Fruit fly (Drosophila melanogaster) whole organism, embryonic: ENCODE results near the gene mAChR-C.

Experiments
- Antp ChIP-seq: fragments of 200-800 bp; sonication (Bioruptor generic); optimal IDR thresholded peaks from 3 replicates; lab custom pipeline; 2016; ENCODE audit warnings: missing biosample characterization, missing genetic modification characterization
- Asciz ChIP-seq: fragments of 200-800 bp; sonication (Bioruptor generic); optimal IDR thresholded peaks from 2 replicates; lab custom pipeline; 2017; ENCODE audit warnings: missing biosample characterization, mild to moderate bottlenecking, missing genetic modification characterization, missing genetic modification reagents
- CG1024 ChIP-seq: fragments of 200-800 bp; sonication (Bioruptor generic); IDR thresholded peaks from 2 replicates; pipeline ENCODE4 v1.3.6; 2022; ENCODE audit warnings: missing biosample characterization, missing genetic modification characterization
- CG10431 ChIP-seq: fragments of 200-800 bp; sonication (Bioruptor generic); optimal IDR thresholded peaks from 3 replicates; lab custom pipeline; 2018; ENCODE audit warnings: missing biosample characterization, mild to moderate bottlenecking, missing genetic modification characterization
- CG10543 ChIP-seq: fragments of 200-800 bp; sonication (Bioruptor generic); optimal IDR thresholded peaks from 3 replicates; lab custom pipeline; 2017; ENCODE audit warnings: missing biosample characterization, mild to moderate bottlenecking, missing genetic modification characterization, moderate library complexity
- CG11456 ChIP-seq: fragments of 200-800 bp; sonication (Bioruptor generic); IDR thresholded peaks from 3 replicates; pipeline ENCODE4 v1.3.6; 2022; ENCODE audit warnings: missing biosample characterization, missing genetic modification characterization
- CG11695 ChIP-seq: fragments of 200-800 bp; sonication (Bioruptor generic); IDR thresholded peaks from 3 replicates; pipeline ENCODE4 v1.3.6; 2022; ENCODE audit warnings: missing biosample characterization, missing genetic modification characterization
- CG12071 ChIP-seq: fragments of 200-800 bp; sonication (Bioruptor generic); optimal IDR thresholded peaks from 3 replicates; lab custom pipeline; 2018; ENCODE audit warnings: missing biosample characterization, mild to moderate bottlenecking, missing genetic modification characterization
- CG13296 ChIP-seq: fragments of 200-800 bp; sonication (Bioruptor generic); optimal IDR thresholded peaks from 3 replicates; lab custom pipeline; 2018; ENCODE audit warnings: missing biosample characterization, mild to moderate bottlenecking, missing genetic modification characterization
- CG13894 ChIP-seq: fragments of 200-800 bp; sonication (Bioruptor generic); optimal IDR thresholded peaks from 3 replicates; lab custom pipeline; 2018; ENCODE audit warnings: missing biosample characterization, mild to moderate bottlenecking, missing genetic modification characterization, moderate library complexity
- CG14050 ChIP-seq: fragments of 200-800 bp; sonication (Bioruptor generic); IDR thresholded peaks from 3 replicates; pipeline ENCODE4 v1.3.6; 2022; ENCODE audit warnings: missing biosample characterization, missing genetic modification characterization
- CG17361 ChIP-seq: fragments of 200-800 bp; sonication (Bioruptor generic); IDR thresholded peaks from 3 replicates; pipeline ENCODE4 v1.3.6; 2022; ENCODE audit warnings: missing biosample characterization, missing genetic modification characterization
- CG17802 ChIP-seq: fragments of 200-800 bp; sonication (Bioruptor generic); optimal IDR thresholded peaks from 2 replicates; lab custom pipeline; 2018; ENCODE audit warnings: missing biosample characterization, mild to moderate bottlenecking, missing genetic modification characterization, moderate library complexity
- CG5245 ChIP-seq: fragments of 200-800 bp; sonication (Bioruptor generic); optimal IDR thresholded peaks from 3 replicates; lab custom pipeline; 2016; ENCODE audit warnings: missing biosample characterization, missing genetic modification characterization
- CG6175 ChIP-seq: fragments of 200-800 bp; sonication (Bioruptor generic); IDR thresholded peaks from 3 replicates; pipeline ENCODE4 v1.3.6; 2022; ENCODE audit warnings: missing biosample characterization, missing genetic modification characterization
- CG6254 ChIP-seq: fragments of 200-800 bp; sonication (Bioruptor generic); optimal IDR thresholded peaks from 3 replicates; lab custom pipeline; 2017; ENCODE audit warnings: mild to moderate bottlenecking, missing biosample characterization, missing genetic modification reagents, missing genetic modification characterization
- CG7357 ChIP-seq: fragments of 200-800 bp; sonication (Bioruptor generic); IDR thresholded peaks from 3 replicates; pipeline ENCODE4 v1.3.6; 2022; ENCODE audit warnings: missing biosample characterization, missing genetic modification characterization
- CTCF ChIP-seq: fragments of 200-800 bp; sonication (Bioruptor generic); optimal IDR thresholded peaks from 2 replicates; lab custom pipeline; 2017; ENCODE audit warnings: missing biosample characterization, mild to moderate bottlenecking, missing genetic modification characterization, moderate library complexity
- Dip3 ChIP-seq: fragments of 200-800 bp; sonication (Bioruptor generic); optimal IDR thresholded peaks from 3 replicates; lab custom pipeline; 2016; ENCODE audit warnings: missing biosample characterization, missing genetic modification characterization
- Eip74EF ChIP-seq, 2 experiments: fragments of 200-800 bp in 1 of 2; fragments of >200 bp in 1 of 2; sonication (Bioruptor generic) in 1 of 2; optimal IDR thresholded peaks; 2 replicates each; lab custom pipeline; 2017 to 2019; ENCODE audit warnings: missing biosample characterization in 2 of 2, missing genetic modification characterization in 2 of 2, mild to moderate bottlenecking in 1 of 2, moderate library complexity in 1 of 2
- Fer2 ChIP-seq: fragments of 200-800 bp; sonication (Bioruptor generic); optimal IDR thresholded peaks from 2 replicates; lab custom pipeline; 2018; ENCODE audit warnings: missing biosample characterization, mild to moderate bottlenecking, missing genetic modification characterization, moderate library complexity
- Hand ChIP-seq: fragments of 200-800 bp; sonication (Bioruptor generic); optimal IDR thresholded peaks from 2 replicates; lab custom pipeline; 2017; ENCODE audit warnings: mild to moderate bottlenecking, missing biosample characterization, missing genetic modification reagents, missing genetic modification characterization
- Hr39 ChIP-seq: fragments of >200 bp; optimal IDR thresholded peaks from 2 replicates; lab custom pipeline; 2017
- Lhr ChIP-seq: fragments of 200-800 bp; sonication (Bioruptor generic); optimal IDR thresholded peaks from 3 replicates; lab custom pipeline; 2017; ENCODE audit warnings: mild to moderate bottlenecking, missing biosample characterization, missing genetic modification reagents, missing genetic modification characterization
- Nf-YC ChIP-seq: fragments of 200-800 bp; optimal IDR thresholded peaks from 3 replicates; lab custom pipeline; 2019; ENCODE audit warnings: missing biosample characterization, mild to moderate bottlenecking, missing genetic modification characterization, moderate library complexity
- Spps ChIP-seq: fragments of 200-800 bp; sonication (Bioruptor generic); optimal IDR thresholded peaks from 2 replicates; lab custom pipeline; 2018; ENCODE audit warnings: missing biosample characterization, mild to moderate bottlenecking, missing genetic modification characterization
- Taf1 ChIP-seq: fragments of 200-800 bp; sonication (Bioruptor generic); IDR thresholded peaks from 2 replicates; pipeline ENCODE4 v1.3.6; 2022; ENCODE audit warnings: missing biosample characterization, missing genetic modification characterization
- Vsx1 ChIP-seq: fragments of 200-800 bp; sonication (Bioruptor generic); optimal IDR thresholded peaks from 2 replicates; lab custom pipeline; 2017; ENCODE audit warnings: missing biosample characterization, mild to moderate bottlenecking, missing genetic modification characterization, missing genetic modification reagents
- br ChIP-seq: fragments of >200 bp; optimal IDR thresholded peaks from 2 replicates; lab custom pipeline; 2017
- btn ChIP-seq: fragments of 200-800 bp; sonication (Bioruptor generic); optimal IDR thresholded peaks from 2 replicates; lab custom pipeline; 2016; ENCODE audit warnings: missing biosample characterization, missing genetic modification characterization
- crp ChIP-seq, 2 experiments: fragments of 200-800 bp; sonication (Bioruptor generic); optimal IDR thresholded peaks; 2 replicates in 1 of 2; 3 replicates in 1 of 2; lab custom pipeline; 2017; ENCODE audit warnings: missing biosample characterization in 2 of 2, missing genetic modification characterization in 2 of 2, mild to moderate bottlenecking in 1 of 2, moderate library complexity in 1 of 2
- da ChIP-seq: fragments of 200-800 bp; sonication (Bioruptor generic); optimal IDR thresholded peaks from 2 replicates; lab custom pipeline; 2016; ENCODE audit warnings: missing biosample characterization, missing genetic modification characterization
- dysf ChIP-seq: fragments of 200-800 bp; sonication (Bioruptor generic); IDR thresholded peaks from 3 replicates; pipeline ENCODE4 v1.3.6; 2022; ENCODE audit warnings: missing biosample characterization, missing genetic modification characterization
- her ChIP-seq: fragments of 200-800 bp; sonication (Bioruptor generic); optimal IDR thresholded peaks from 2 replicates; lab custom pipeline; 2016; ENCODE audit warnings: missing biosample characterization, missing genetic modification characterization
- jigr1 ChIP-seq: fragments of 200-800 bp; sonication (Bioruptor generic); IDR thresholded peaks from 3 replicates; pipeline ENCODE4 v1.3.6; 2022; ENCODE audit warnings: missing biosample characterization, missing genetic modification characterization
- lmd ChIP-seq: fragments of 200-800 bp; sonication (Bioruptor generic); IDR thresholded peaks from 2 replicates; pipeline ENCODE4 v1.3.6; 2022; ENCODE audit warnings: missing biosample characterization, missing genetic modification characterization
- onecut ChIP-seq: fragments of 200-800 bp; sonication (Bioruptor generic); IDR thresholded peaks from 2 replicates; pipeline ENCODE4 v1.3.6; 2022; ENCODE audit warnings: missing biosample characterization, missing genetic modification characterization
- pan ChIP-seq, 4 experiments: fragments of >200 bp in 3 of 4; fragments of 200-800 bp in 1 of 4; sonication (Bioruptor generic) in 1 of 4; optimal IDR thresholded peaks in 3 of 4; IDR thresholded peaks in 1 of 4; 2 replicates each; pipeline versions ENCODE4 v1.3.6 to Lab custom; 2017 to 2022; ENCODE audit warnings: missing biosample characterization in 2 of 4, missing genetic modification characterization in 2 of 4, mixed read lengths in 1 of 4
- pfk ChIP-seq: fragments of 200-800 bp; sonication (Bioruptor generic); optimal IDR thresholded peaks from 2 replicates; lab custom pipeline; 2018; ENCODE audit warnings: missing biosample characterization, mild to moderate bottlenecking, missing genetic modification characterization, moderate library complexity
- pum ChIP-seq: fragments of 200-800 bp; sonication (Bioruptor generic); optimal IDR thresholded peaks from 2 replicates; lab custom pipeline; 2016; ENCODE audit warnings: missing biosample characterization, missing genetic modification characterization
- sd ChIP-seq: fragments of 200-800 bp; sonication (Bioruptor generic); optimal IDR thresholded peaks from 3 replicates; lab custom pipeline; 2018; ENCODE audit warnings: missing biosample characterization, mild to moderate bottlenecking, missing genetic modification characterization, moderate library complexity
- sqz ChIP-seq: fragments of 200-800 bp; sonication (Bioruptor generic); optimal IDR thresholded peaks from 3 replicates; lab custom pipeline; 2018; ENCODE audit warnings: missing biosample characterization, mild to moderate bottlenecking, missing genetic modification characterization
- sug ChIP-seq: fragments of 200-800 bp; optimal IDR thresholded peaks from 2 replicates; lab custom pipeline; 2019; ENCODE audit warnings: missing biosample characterization, mild to moderate bottlenecking, missing genetic modification characterization, moderate library complexity
- tio ChIP-seq: fragments of 200-800 bp; sonication (Bioruptor generic); optimal IDR thresholded peaks from 2 replicates; lab custom pipeline; 2017; ENCODE audit warnings: missing biosample characterization, missing genetic modification characterization, inconsistent platforms
- trem ChIP-seq: fragments of 200-800 bp; optimal IDR thresholded peaks from 3 replicates; lab custom pipeline; 2019; ENCODE audit warnings: missing biosample characterization, mild to moderate bottlenecking, missing genetic modification characterization, moderate library complexity
- twi ChIP-seq: fragments of 200-800 bp; optimal IDR thresholded peaks from 2 replicates; lab custom pipeline; 2019; ENCODE audit warnings: missing biosample characterization, mild to moderate bottlenecking, missing genetic modification characterization, moderate library complexity
- usp ChIP-seq: fragments of >200 bp; optimal IDR thresholded peaks from 2 replicates; lab custom pipeline; 2017; ENCODE audit warnings: missing biosample characterization, missing genetic modification characterization
- vfl ChIP-seq: fragments of 200-800 bp; sonication (Bioruptor generic); optimal IDR thresholded peaks from 2 replicates; lab custom pipeline; 2016; ENCODE audit warnings: missing biosample characterization, missing genetic modification characterization
- zfh1 ChIP-seq: fragments of 200-800 bp; sonication (Bioruptor generic); IDR thresholded peaks from 3 replicates; pipeline ENCODE4 v1.3.6; 2022; ENCODE audit warnings: missing biosample characterization, missing genetic modification characterization

mAChR-C gene

DNA sequence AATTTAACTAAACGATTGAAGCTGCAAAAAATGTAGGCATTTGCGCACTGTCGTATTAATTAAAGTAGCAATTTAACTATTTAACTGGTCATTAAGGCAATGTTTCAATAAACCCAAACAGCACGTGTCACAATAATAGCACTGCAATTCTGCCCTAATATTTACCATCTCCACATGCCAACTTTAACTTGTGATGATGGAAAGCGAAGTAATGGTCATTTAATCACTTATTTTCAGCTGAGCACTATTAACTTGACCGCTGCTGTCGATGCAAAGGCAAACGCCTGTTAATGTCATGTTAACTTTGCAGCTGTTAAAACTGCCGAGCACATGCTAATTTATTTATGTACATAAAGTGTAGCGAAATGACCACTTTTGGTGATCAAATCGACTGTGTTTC lies 38.3 kb downstream of the mAChR-C start (continued):
- peak; percentile 76 for TF ChIP-seq Antp (GFP tag; lab: Kevin White, UChicago)
- TF ChIP-seq CTCF (GFP tag; lab: Kevin White, UChicago), result peak; percentile 35

- no peak for TF ChIP-seq Nf-YC (tag; lab: Kevin White, UChicago)
- TF ChIP-seq br (lab: Kevin White, UChicago), result no peak
- TF ChIP-seq CG13296 (GFP tag; lab: Kevin White, UChicago), result peak; percentile 67
- TF ChIP-seq onecut (GFP tag; lab: Robert Waterston, UW), result peak; percentile 41; the same call in 1 of the 2 replicates
- TF ChIP-seq twi, result no peak
- TF ChIP-seq Hand, result no peak
- peak; percentile 56 for TF ChIP-seq CG14050
- TF ChIP-seq her, result peak; percentile 83
- no peak for TF ChIP-seq Hr39 (lab: Kevin White, UChicago)
- peak; percentile 20 for TF ChIP-seq sqz (GFP tag; lab: Kevin White, UChicago)
- 0 out of 2 replicates have a peak, but pooled peaks have one; percentile 5 for TF ChIP-seq CG1024 (GFP tag; lab: Robert Waterston, UW)
- peak; percentile 56 for TF ChIP-seq Dip3 (GFP tag; lab: Kevin White, UChicago)
- TF ChIP-seq sug (tag; lab: Kevin White, UChicago), result no peak
- no peak for TF ChIP-seq pan (optimal IDR thresholded peaks at IDR 0.05; lab: Kevin White, UChicago)
- peak in 1 of 2 experiments; percentile 84 for TF ChIP-seq pan (GFP tag; optimal IDR thresholded peaks at IDR 0.05 in 1 of 2, IDR thresholded peaks at IDR 0.05 in 1 of 2)
- peak; percentile 25 for TF ChIP-seq CG17802 (tag; lab: Kevin White, UChicago)
- TF ChIP-seq CG7357, result peak; percentile 43; the same call in 1 of the 3 replicates
- TF ChIP-seq Eip74EF (GFP tag; optimal IDR thresholded peaks at IDR 0.05; lab: Kevin White, UChicago), result peak in 1 of 2 experiments; percentile 37
- TF ChIP-seq tio (GFP tag; lab: Kevin White, UChicago), result peak; percentile 26
- no peak for TF ChIP-seq Spps (tag; lab: Kevin White, UChicago)
- peak; percentile 86 for TF ChIP-seq CG11456 (GFP tag; lab: Robert Waterston, UW)
- peak; percentile 65; the same call in 2 of the 3 replicates for TF ChIP-seq CG6175 (GFP tag; lab: Robert Waterston, UW)
- TF ChIP-seq CG10543 (GFP tag; lab: Kevin White, UChicago), result no peak
- TF ChIP-seq jigr1, result peak; percentile 60; the same call in 2 of the 3 replicates
- peak; percentile 74; the same call in 2 of the 3 replicates for TF ChIP-seq CG11695 (GFP tag; lab: Robert Waterston, UW)
- no peak for TF ChIP-seq crp (GFP tag; optimal IDR thresholded peaks at IDR 0.05; lab: Kevin White, UChicago)
- peak; percentile 80 for TF ChIP-seq CG12071 (GFP tag; lab: Kevin White, UChicago)
- TF ChIP-seq CG6254 (GFP tag; lab: Kevin White, UChicago), result no peak
- TF ChIP-seq Lhr (GFP tag; lab: Kevin White, UChicago), result no peak
- 0 out of 3 replicates have a peak, but pooled peaks have one; percentile 44 for TF ChIP-seq CG17361 (GFP tag; lab: Robert Waterston, UW)
- peak; percentile 42 for TF ChIP-seq CG5245 (GFP tag; lab: Kevin White, UChicago)
- peak; percentile 54 for TF ChIP-seq Asciz (GFP tag; lab: Kevin White, UChicago)
- peak; percentile 55 for TF ChIP-seq pum (GFP tag; lab: Kevin White, UChicago)
- TF ChIP-seq Fer2, result peak; percentile 33
- TF ChIP-seq vfl, result peak; percentile 35
- peak; percentile 14 for TF ChIP-seq Vsx1 (GFP tag; lab: Kevin White, UChicago)
- TF ChIP-seq lmd (GFP tag; lab: Robert Waterston, UW), result peak; percentile 82
- no peak for TF ChIP-seq CG10431 (GFP tag; lab: Kevin White, UChicago)
- TF ChIP-seq Taf1 (GFP tag; lab: Robert Waterston, UW), result peak; percentile 63; the same call in 1 of the 2 replicates
- peak; percentile 30 for TF ChIP-seq da
- no peak for TF ChIP-seq sd (tag; lab: Kevin White, UChicago)
- TF ChIP-seq CG13894 (tag; lab: Kevin White, UChicago), result peak; percentile 47
- no peak for TF ChIP-seq pfk (GFP tag; lab: Kevin White, UChicago)
- peak; percentile 85 for TF ChIP-seq dysf (GFP tag; lab: Robert Waterston, UW)
- TF ChIP-seq usp (GFP tag; lab: Kevin White, UChicago), result no peak
- no peak for TF ChIP-seq trem
- TF ChIP-seq zfh1 (GFP tag; lab: Robert Waterston, UW), result peak; percentile 78
- peak; percentile 1 for TF ChIP-seq btn (GFP tag; lab: Kevin White, UChicago)
These were observed 39.1 kb downstream of the mAChR-C start for dm6 chrX:6793390-6793789.
